Fruit fly (Drosophila melanogaster) whole organism, embryonic: ENCODE results near the gene CG44001.

Experiments used
- BEAF-32 ChIP-seq: fragments of 200-800 bp; sonication (Bioruptor generic); optimal IDR thresholded peaks from 3 replicates; lab custom pipeline; 2017; ENCODE audit warnings: missing biosample characterization, missing genetic modification characterization, mild to moderate bottlenecking, moderate library complexity, missing genetic modification reagents
- BtbVII ChIP-seq: fragments of 200-800 bp; sonication (Bioruptor generic); optimal IDR thresholded peaks from 3 replicates; lab custom pipeline; 2017; ENCODE audit warnings: missing biosample characterization, mild to moderate bottlenecking, missing genetic modification characterization
- CG10274 ChIP-seq: fragments of 200-800 bp; sonication (Bioruptor generic); optimal IDR thresholded peaks from 3 replicates; lab custom pipeline; 2017; ENCODE audit warnings: missing biosample characterization, mild to moderate bottlenecking, missing genetic modification characterization
- CG11093 ChIP-seq: fragments of 200-800 bp; sonication (Bioruptor generic); IDR thresholded peaks from 3 replicates; pipeline ENCODE4 v1.3.6; 2022; ENCODE audit warnings: missing biosample characterization, missing genetic modification characterization
- CG12236 ChIP-seq: fragments of 200-800 bp; sonication (Bioruptor generic); optimal IDR thresholded peaks from 2 replicates; lab custom pipeline; 2016; ENCODE audit warnings: missing biosample characterization, missing genetic modification characterization
- CG12659 ChIP-seq: fragments of 200-800 bp; sonication (Bioruptor generic); optimal IDR thresholded peaks from 3 replicates; lab custom pipeline; 2017; ENCODE audit warnings: mild to moderate bottlenecking, missing biosample characterization, missing genetic modification reagents, missing genetic modification characterization
- CG13287 ChIP-seq: fragments of 200-800 bp; sonication (Bioruptor generic); IDR thresholded peaks from 2 replicates; pipeline ENCODE4 v1.3.6; 2022; ENCODE audit warnings: missing biosample characterization, missing genetic modification characterization; ENCODE audit not compliant: partially characterized antibody
- CG14710 ChIP-seq: fragments of 200-800 bp; sonication (Bioruptor generic); optimal IDR thresholded peaks from 3 replicates; lab custom pipeline; 2019; ENCODE audit warnings: missing biosample characterization, mild to moderate bottlenecking, missing genetic modification characterization, moderate library complexity
- CG14860 ChIP-seq: fragments of 200-800 bp; sonication (Bioruptor generic); IDR thresholded peaks from 3 replicates; pipeline ENCODE4 v1.3.6; 2022; ENCODE audit warnings: missing biosample characterization, missing genetic modification characterization; ENCODE audit not compliant: partially characterized antibody
- CG15011 ChIP-seq: fragments of 200-800 bp; sonication (Bioruptor generic); optimal IDR thresholded peaks from 3 replicates; lab custom pipeline; 2018; ENCODE audit warnings: missing biosample characterization, mild to moderate bottlenecking, missing genetic modification characterization
- CG15479 ChIP-seq: fragments of 200-800 bp; sonication (Bioruptor generic); optimal IDR thresholded peaks from 3 replicates; lab custom pipeline; 2019; ENCODE audit warnings: missing biosample characterization, mild to moderate bottlenecking, missing genetic modification characterization, moderate library complexity
- CG1603 ChIP-seq: fragments of 200-800 bp; sonication (Bioruptor generic); optimal IDR thresholded peaks from 2 replicates; lab custom pipeline; 2019; ENCODE audit warnings: missing biosample characterization, mild to moderate bottlenecking, missing genetic modification characterization, moderate library complexity
- CG18011 ChIP-seq: fragments of 200-800 bp; sonication (Bioruptor generic); optimal IDR thresholded peaks from 2 replicates; lab custom pipeline; 2017; ENCODE audit warnings: missing biosample characterization, missing genetic modification characterization, mild to moderate bottlenecking, moderate library complexity, missing genotype
- CG2889 ChIP-seq: fragments of 200-800 bp; sonication (Bioruptor generic); IDR thresholded peaks from 3 replicates; pipeline ENCODE4 v1.3.6; 2022; ENCODE audit warnings: missing biosample characterization, missing genetic modification characterization
- CG32767 ChIP-seq: fragments of 200-800 bp; sonication (Bioruptor generic); IDR thresholded peaks from 2 replicates; pipeline ENCODE4 v1.3.6; 2022; ENCODE audit warnings: missing biosample characterization, missing genetic modification characterization
- CG3407 ChIP-seq: fragments of 200-800 bp; sonication (Bioruptor generic); optimal IDR thresholded peaks from 2 replicates; lab custom pipeline; 2018; ENCODE audit warnings: missing biosample characterization, mild to moderate bottlenecking, missing genetic modification characterization
- CG4707 ChIP-seq: fragments of 200-800 bp; sonication (Bioruptor generic); optimal IDR thresholded peaks from 2 replicates; lab custom pipeline; 2018; ENCODE audit warnings: missing biosample characterization, mild to moderate bottlenecking, missing genetic modification characterization, moderate library complexity
- CG4820 ChIP-seq: fragments of 200-800 bp; sonication (Bioruptor generic); optimal IDR thresholded peaks from 3 replicates; lab custom pipeline; 2016; ENCODE audit warnings: missing biosample characterization, missing genetic modification characterization
- CG5953 ChIP-seq: fragments of 200-800 bp; sonication (Bioruptor generic); IDR thresholded peaks from 2 replicates; pipeline ENCODE4 v1.3.6; 2022; ENCODE audit warnings: missing biosample characterization, missing genetic modification characterization
- CG6272 ChIP-seq: fragments of 200-800 bp; sonication (Bioruptor generic); IDR thresholded peaks from 2 replicates; pipeline ENCODE4 v1.3.6; 2022; ENCODE audit warnings: missing biosample characterization, missing genetic modification characterization
- CG8359 ChIP-seq: fragments of 200-800 bp; sonication (Bioruptor generic); optimal IDR thresholded peaks from 2 replicates; lab custom pipeline; 2017; ENCODE audit warnings: missing biosample characterization, mild to moderate bottlenecking, missing genetic modification characterization, borderline replicate concordance
- Deaf1 ChIP-seq: fragments of 200-800 bp; optimal IDR thresholded peaks from 3 replicates; lab custom pipeline; 2019; ENCODE audit warnings: missing biosample characterization, mild to moderate bottlenecking, missing genetic modification characterization, moderate library complexity
- Ets65A ChIP-seq: fragments of 200-800 bp; sonication (Bioruptor generic); peaks from one replicate; lab custom pipeline; 2016; ENCODE audit warnings: missing biosample characterization, missing genetic modification characterization
- GATAe ChIP-seq: fragments of 200-800 bp; sonication (Bioruptor generic); conservative IDR thresholded peaks from 2 replicates; pipeline ENCODE4 v1.3.6; 2022; ENCODE audit warnings: missing biosample characterization, missing genetic modification characterization
- Gug ChIP-seq: fragments of 200-800 bp; sonication (Bioruptor generic); IDR thresholded peaks from 4 replicates; pipeline ENCODE4 v1.3.6; 2022; ENCODE audit warnings: missing biosample characterization, missing genetic modification characterization
- HmgZ ChIP-seq: fragments of 200-800 bp; sonication (Bioruptor generic); optimal IDR thresholded peaks from 2 replicates; lab custom pipeline; 2018; ENCODE audit warnings: missing biosample characterization, mild to moderate bottlenecking, missing genetic modification characterization
- MBD-R2 ChIP-seq: fragments of 200-800 bp; sonication (Bioruptor generic); IDR thresholded peaks from 2 replicates; pipeline ENCODE4 v1.3.6; 2022; ENCODE audit warnings: missing biosample characterization, missing genetic modification characterization
- Ptx1 ChIP-seq: fragments of 200-800 bp; sonication (Bioruptor generic); IDR thresholded peaks from 2 replicates; pipeline ENCODE4 v1.3.6; 2022; ENCODE audit warnings: missing biosample characterization, missing genetic modification characterization
- Ravus ChIP-seq: fragments of 200-800 bp; sonication (Bioruptor generic); IDR thresholded peaks from 2 replicates; pipeline ENCODE4 v1.3.6; 2022; ENCODE audit warnings: missing biosample characterization, missing genetic modification characterization
- Rx ChIP-seq: fragments of 200-800 bp; sonication (Bioruptor generic); IDR thresholded peaks from 2 replicates; pipeline ENCODE4 v1.3.6; 2022; ENCODE audit warnings: missing biosample characterization, missing genetic modification characterization
- Ssrp ChIP-seq: fragments of 200-800 bp; sonication (Bioruptor generic); optimal IDR thresholded peaks from 2 replicates; lab custom pipeline; 2018; ENCODE audit warnings: missing biosample characterization, mild to moderate bottlenecking, missing genetic modification characterization, moderate library complexity
- al ChIP-seq: fragments of 200-800 bp; sonication (Bioruptor generic); IDR thresholded peaks from 2 replicates; pipeline ENCODE4 v1.3.6; 2022; ENCODE audit warnings: missing biosample characterization, missing genetic modification characterization
- ara ChIP-seq: fragments of 200-800 bp; sonication (Bioruptor generic); IDR thresholded peaks from 2 replicates; pipeline ENCODE4 v1.3.6; 2022; ENCODE audit warnings: missing biosample characterization, missing genetic modification characterization
- cwo ChIP-seq: fragments of 200-800 bp; sonication (Bioruptor generic); optimal IDR thresholded peaks from 3 replicates; lab custom pipeline; 2017; ENCODE audit warnings: missing biosample characterization, missing genetic modification characterization, mild to moderate bottlenecking, moderate library complexity, missing genetic modification reagents
- exex ChIP-seq: fragments of 200-800 bp; sonication (Bioruptor generic); optimal IDR thresholded peaks from 4 replicates; lab custom pipeline; 2018; ENCODE audit warnings: missing biosample characterization, mild to moderate bottlenecking, missing genetic modification characterization, moderate library complexity
- ftz-f1 ChIP-seq: fragments of 200-800 bp; sonication (Bioruptor generic); optimal IDR thresholded peaks from 2 replicates; lab custom pipeline; 2016; ENCODE audit warnings: missing biosample characterization, missing genetic modification characterization
- ham ChIP-seq: fragments of 200-800 bp; sonication (Bioruptor generic); IDR thresholded peaks from 2 replicates; pipeline ENCODE4 v1.3.6; 2022; ENCODE audit warnings: missing biosample characterization, missing genetic modification characterization
- inv ChIP-seq: fragments of 200-800 bp; sonication (Bioruptor generic); IDR thresholded peaks from 2 replicates; pipeline ENCODE4 v1.3.6; 2022; ENCODE audit warnings: missing biosample characterization, missing genetic modification characterization; ENCODE audit not compliant: partially characterized antibody
- jigr1 ChIP-seq: fragments of 200-800 bp; sonication (Bioruptor generic); IDR thresholded peaks from 3 replicates; pipeline ENCODE4 v1.3.6; 2022; ENCODE audit warnings: missing biosample characterization, missing genetic modification characterization
- jumu ChIP-seq: fragments of 200-800 bp; sonication (Bioruptor generic); optimal IDR thresholded peaks from 3 replicates; lab custom pipeline; 2016; ENCODE audit warnings: missing biosample characterization, missing genetic modification characterization
- luna ChIP-seq: fragments of 200-800 bp; sonication (Bioruptor generic); optimal IDR thresholded peaks from 2 replicates; lab custom pipeline; 2016; ENCODE audit warnings: missing biosample characterization, missing genetic modification characterization
- onecut ChIP-seq: fragments of 200-800 bp; sonication (Bioruptor generic); IDR thresholded peaks from 2 replicates; pipeline ENCODE4 v1.3.6; 2022; ENCODE audit warnings: missing biosample characterization, missing genetic modification characterization
- pb ChIP-seq: fragments of 200-800 bp; sonication (Bioruptor generic); optimal IDR thresholded peaks from 3 replicates; lab custom pipeline; 2016; ENCODE audit warnings: missing biosample characterization, missing genetic modification characterization
- scrt ChIP-seq: fragments of 200-800 bp; sonication (Bioruptor generic); optimal IDR thresholded peaks from 2 replicates; lab custom pipeline; 2018; ENCODE audit warnings: missing biosample characterization, mild to moderate bottlenecking, missing genetic modification characterization, moderate library complexity
- sens-2 ChIP-seq: fragments of 200-800 bp; sonication (Bioruptor generic); IDR thresholded peaks from 2 replicates; pipeline ENCODE4 v1.3.6; 2022; ENCODE audit warnings: missing biosample characterization, missing genetic modification characterization
- tna ChIP-seq: fragments of 200-800 bp; sonication (Bioruptor generic); IDR thresholded peaks from 2 replicates; pipeline ENCODE4 v1.3.6; 2022; ENCODE audit warnings: missing biosample characterization, missing genetic modification characterization; ENCODE audit not compliant: partially characterized antibody
- unc-4 ChIP-seq: fragments of 200-800 bp; sonication (Bioruptor generic); IDR thresholded peaks from 2 replicates; pipeline ENCODE4 v1.3.6; 2022; ENCODE audit warnings: missing biosample characterization, missing genetic modification characterization; ENCODE audit not compliant: partially characterized antibody
- zen2 ChIP-seq: fragments of 200-800 bp; sonication (Bioruptor generic); IDR thresholded peaks from 3 replicates; pipeline ENCODE4 v1.3.6; 2022; ENCODE audit warnings: missing biosample characterization, missing genetic modification characterization; ENCODE audit not compliant: partially characterized antibody

The CG44001 gene

dm6 chr2L:4997401-4998259 is 45.4 kb upstream of the CG44001 start (continued):
- TF ChIP-seq CG5953 (peak; percentile 99), CG1603 (tag; lab: Kevin White, UChicago) (peak; percentile 99), CG8359 (GFP tag; lab: Kevin White, UChicago) (peak; percentile 95), onecut (GFP tag; lab: Robert Waterston, UW) (peak; percentile 97), pb (GFP tag; lab: Kevin White, UChicago) (peak; percentile 99), CG15011 (GFP tag; lab: Kevin White, UChicago) (peak; percentile 98), CG4707 (GFP tag; lab: Kevin White, UChicago) (peak; percentile 100), unc-4 (GFP tag; lab: Robert Waterston, UW) (no peak; the same call in 1 of the 2 replicates), CG6272 (peak; percentile 99)

dm6 chr2L:4998260-4998560 is 44.9 kb upstream of the CG44001 start:
- TF ChIP-seq BtbVII (GFP tag; lab: Kevin White, UChicago): no peak
- no peak for TF ChIP-seq exex
- TF ChIP-seq Rx (GFP tag; lab: Robert Waterston, UW): no peak
- no peak for TF ChIP-seq CG3407 (GFP tag; lab: Kevin White, UChicago)
- TF ChIP-seq tna (GFP tag; lab: Robert Waterston, UW): no peak
- TF ChIP-seq CG2889 (GFP tag; lab: Robert Waterston, UW): no peak
- TF ChIP-seq CG13287 (GFP tag; lab: Robert Waterston, UW): no peak
- TF ChIP-seq Deaf1 (tag; lab: Kevin White, UChicago): no peak
- TF ChIP-seq scrt (GFP tag; lab: Kevin White, UChicago): no peak
- TF ChIP-seq CG18011 (GFP tag; lab: Kevin White, UChicago): no peak
- no peak for TF ChIP-seq CG10274
- TF ChIP-seq Ssrp (tag; lab: Kevin White, UChicago): peak; percentile 14
- TF ChIP-seq sens-2: no peak
- TF ChIP-seq MBD-R2 (GFP tag; lab: Robert Waterston, UW): no peak
- no peak for TF ChIP-seq CG11093 (GFP tag; lab: Robert Waterston, UW)
- TF ChIP-seq zen2 (GFP tag; lab: Robert Waterston, UW): no peak
- no peak for TF ChIP-seq CG32767 (GFP tag; lab: Robert Waterston, UW)
- TF ChIP-seq jigr1 (GFP tag; lab: Robert Waterston, UW): no peak
- TF ChIP-seq inv (GFP tag; lab: Robert Waterston, UW): no peak
- no peak for TF ChIP-seq luna (GFP tag; lab: Kevin White, UChicago)
- TF ChIP-seq CG12236: no peak
- TF ChIP-seq CG14710: no peak
- no peak for TF ChIP-seq GATAe (GFP tag; lab: Robert Waterston, UW)
- TF ChIP-seq al: no peak
- peak; percentile 80 for TF ChIP-seq Ets65A (GFP tag; lab: Kevin White, UChicago)
- no peak for TF ChIP-seq CG4820 (GFP tag; lab: Kevin White, UChicago)
- TF ChIP-seq HmgZ (tag; lab: Kevin White, UChicago): no peak
- TF ChIP-seq Gug (GFP tag; lab: Robert Waterston, UW): no peak
- peak; percentile 19 for TF ChIP-seq BEAF-32 (GFP tag; lab: Kevin White, UChicago)
- TF ChIP-seq CG12659 (GFP tag; lab: Kevin White, UChicago): no peak
- TF ChIP-seq ham: no peak
- no peak for TF ChIP-seq cwo
- TF ChIP-seq CG14860 (GFP tag; lab: Robert Waterston, UW): no peak
- no peak for TF ChIP-seq ftz-f1
- no peak for TF ChIP-seq jumu
- 0 out of 2 replicates have a peak, but pooled peaks have one; percentile 5 for TF ChIP-seq Ptx1
- TF ChIP-seq CG15479 (GFP tag; lab: Kevin White, UChicago): peak; percentile 77
- no peak for TF ChIP-seq Ravus (GFP tag; lab: Robert Waterston, UW)
- TF ChIP-seq ara (GFP tag; lab: Robert Waterston, UW): no peak
